Fruit fly (Drosophila melanogaster): ENCODE data around the gene CG18081.

- TF ChIP-seq Snoo (tag; optimal IDR thresholded peaks at IDR 0.05) (no peak), gl (tag; optimal IDR thresholded peaks at IDR 0.05) (no peak), CG17806 (tag; optimal IDR thresholded peaks at IDR 0.05) (no peak), Pif1A (GFP tag; optimal IDR thresholded peaks at IDR 0.05) (no peak), CG9948 (tag; optimal IDR thresholded peaks at IDR 0.05) (no peak), Ets98B (GFP tag; IDR thresholded peaks at IDR 0.05) (no peak), EcR (GFP tag; optimal IDR thresholded peaks at IDR 0.05) (no peak), CG13204 (GFP tag; optimal IDR thresholded peaks at IDR 0.05) (no peak), CG15710 (tag; optimal IDR thresholded peaks at IDR 0.05) (no peak), Pif1B (GFP tag; optimal IDR thresholded peaks at IDR 0.05) (no peak)
These were observed 44.1 kb downstream of the CG18081 start for dm6 chr3L:15791072-15791471.

Measured in whole organism, pupa.